Worm (Caenorhabditis elegans) whole organism, dauer: ENCODE measurements around the gene T27A8.2.
A peak's percentile ranks its signal among the peaks of the same experiment; 100 is the strongest.
"Not testable (repeated sequence)": the region's sequence is repeated elsewhere in the genome, so short reads cannot be mapped to it uniquely, and the experiment has no call there.

Experiments used
- unc-62 ChIP-seq: sonication (generic microtip); optimal IDR thresholded peaks from 2 replicates; lab custom pipeline; 2017; ENCODE audit warnings: missing biosample characterization, missing genetic modification reagents, missing genetic modification characterization

The T27A8.2 gene

ce11 chrX:16058845-16059244 is at the start of gene T27A8.2:
TSS of gene T27A8.2 (minus strand) at chrX:16058945.
- TF ChIP-seq unc-62 (GFP tag; lab: Kevin White, UChicago): no peak

DNA sequence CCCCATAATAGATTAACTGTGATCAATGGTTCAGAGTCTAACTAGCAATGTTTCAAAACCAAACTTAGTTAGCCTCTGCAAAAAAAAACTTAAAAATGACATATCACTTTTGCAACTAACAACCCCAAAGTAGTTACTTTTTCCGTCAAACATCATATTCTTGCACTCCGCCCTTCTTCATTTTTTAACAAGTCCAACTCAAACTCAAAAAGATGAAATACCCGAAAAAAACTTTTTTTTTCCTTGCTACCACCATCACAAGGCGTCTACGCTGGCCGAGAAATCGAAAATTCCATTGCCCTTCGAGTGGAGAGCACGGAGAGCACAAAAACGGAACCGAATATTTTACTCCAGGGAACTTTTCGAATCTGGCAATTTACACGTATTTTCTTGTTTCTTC is 47.1 kb upstream of the T27A8.2 start:
- TF ChIP-seq unc-62 (GFP tag; lab: Kevin White, UChicago): no peak

- no peak for TF ChIP-seq unc-62 (GFP tag; lab: Kevin White, UChicago)
These were observed 44.7 kb upstream of the T27A8.2 start, which contains the start of gene ZK1073.2 for ce11 chrX:16103396-16103795. TSS of gene ZK1073.2 (plus strand) at chrX:16103696.

- TF ChIP-seq unc-62 (GFP tag; lab: Kevin White, UChicago): no peak
These were observed 40.5 kb upstream of the T27A8.2 start for ce11 chrX:16099251-16099650.

DNA sequence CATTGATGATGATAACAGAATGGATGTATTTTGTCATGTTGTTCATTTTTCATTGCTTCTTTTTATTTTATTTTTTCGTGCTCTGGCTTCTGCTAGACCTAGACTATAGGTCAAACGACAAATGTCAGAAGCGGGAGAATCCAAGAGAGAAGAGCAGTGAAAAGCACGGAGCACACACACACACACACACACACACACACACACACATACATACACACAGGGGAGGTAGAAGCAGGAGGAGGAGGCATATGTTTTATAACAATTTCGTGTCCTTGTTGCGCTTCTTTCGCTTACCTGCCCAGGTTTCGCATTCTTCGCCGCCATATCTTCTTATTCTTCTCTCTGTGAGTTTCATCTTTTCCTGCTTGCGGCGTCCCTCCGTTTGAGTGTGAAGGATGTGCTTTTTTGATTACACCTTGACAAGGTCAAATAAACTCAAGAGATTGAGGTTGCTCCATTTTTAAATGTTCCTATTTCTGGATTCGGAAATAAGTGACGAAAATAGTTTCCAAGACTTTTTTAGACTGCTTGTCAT is 39.4 kb upstream of the T27A8.2 start:
- no peak for TF ChIP-seq unc-62 (GFP tag; lab: Kevin White, UChicago)

- no peak for TF ChIP-seq unc-62 (GFP tag; lab: Kevin White, UChicago)
These were observed 35.6 kb upstream of the T27A8.2 start, which contains the start of gene C30F2.5 for ce11 chrX:16094370-16094769. TSS of gene C30F2.5 (plus strand) at chrX:16094670.

DNA sequence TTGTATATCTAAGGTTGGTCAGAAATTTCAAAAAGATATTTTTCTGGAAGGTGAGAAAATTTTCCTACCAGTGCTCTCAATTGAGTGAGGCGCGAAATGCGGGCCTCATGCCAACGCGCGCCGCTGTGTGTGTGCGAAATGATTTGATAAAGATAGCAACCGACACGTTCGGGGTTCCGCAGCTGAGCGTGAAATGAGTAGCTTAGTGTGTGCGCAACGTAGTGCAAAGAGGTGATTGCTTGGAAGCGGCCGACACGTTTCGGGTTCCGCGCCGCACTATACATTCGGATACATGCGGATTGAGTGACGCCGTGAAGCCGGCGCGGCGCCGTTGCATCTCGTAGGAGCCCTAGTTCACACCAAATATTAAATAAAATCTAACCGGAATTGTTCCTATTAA is 32.4 kb upstream of the T27A8.2 start:
- no peak for TF ChIP-seq unc-62 (GFP tag; lab: Kevin White, UChicago)

DNA sequence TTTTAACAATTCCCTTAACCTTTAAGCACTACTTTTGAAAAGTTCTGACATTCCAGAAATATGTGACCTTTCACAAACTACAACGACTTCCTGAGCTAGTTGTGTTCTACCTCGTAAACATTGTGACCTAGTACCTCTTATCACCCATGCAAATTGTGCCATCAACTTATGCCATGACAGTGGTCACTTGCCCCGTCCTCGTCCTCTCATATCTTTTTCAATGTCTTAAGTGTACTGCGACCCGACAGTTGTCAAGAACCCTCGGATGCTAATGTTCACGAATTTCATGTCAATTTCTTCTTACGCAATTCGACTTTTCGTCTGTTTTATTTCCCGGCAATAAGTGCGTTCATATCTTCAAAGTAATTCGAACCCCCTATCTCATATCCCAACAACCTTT is 29.1 kb upstream of the T27A8.2 start:
- TF ChIP-seq unc-62 (GFP tag; lab: Kevin White, UChicago): no peak

DNA sequence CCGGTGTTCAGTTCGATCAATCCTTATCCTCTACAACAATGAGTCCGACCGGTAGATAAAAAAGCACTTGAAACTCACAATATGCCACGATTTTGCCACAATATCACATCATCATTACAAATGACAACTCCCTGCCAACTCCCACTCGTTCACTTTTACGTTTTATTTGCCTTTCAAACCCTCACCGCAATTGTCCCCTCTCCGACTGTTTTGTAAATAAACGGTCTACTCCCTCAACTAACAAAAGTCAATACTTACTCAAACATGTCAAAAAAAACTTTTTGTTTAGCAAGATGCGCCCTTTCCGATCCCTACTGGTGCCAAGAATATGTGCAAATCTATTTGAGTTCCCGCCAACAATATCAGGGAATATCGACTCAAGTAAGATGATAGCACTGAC is 26.3 kb upstream of the T27A8.2 start, which contains the start of gene C30F2.2:
Gene C30F2.2, minus strand, starts transcription at position 122 of the 400 bp plus-strand sequence.
- no peak for TF ChIP-seq unc-62 (GFP tag; lab: Kevin White, UChicago)

DNA sequence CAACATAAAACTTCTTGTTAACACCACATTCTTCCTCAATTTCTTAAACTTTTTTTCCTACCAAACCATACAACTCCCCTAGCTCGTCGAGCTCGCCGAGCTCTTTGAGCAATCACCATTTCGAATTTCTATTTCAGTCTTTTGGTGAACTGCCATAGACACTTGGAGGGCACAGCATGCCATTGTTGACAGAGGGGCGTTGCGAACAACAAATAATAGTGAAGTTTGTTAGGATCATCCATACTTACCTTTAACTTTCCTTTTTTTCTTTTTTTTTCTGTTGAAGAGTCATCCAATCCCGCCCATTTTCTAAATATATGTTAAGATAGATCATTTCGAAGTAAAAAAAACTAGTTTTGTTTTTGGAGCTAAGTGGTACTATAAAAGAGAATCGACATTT is 23.3 kb upstream of the T27A8.2 start, which contains the start of gene idpp-14:
Gene idpp-14, plus strand, starts transcription at position 324 of the 400 bp plus-strand sequence.
- no peak for TF ChIP-seq unc-62 (GFP tag; lab: Kevin White, UChicago)

- TF ChIP-seq unc-62 (GFP tag; lab: Kevin White, UChicago): no peak
These were observed 19.9 kb upstream of the T27A8.2 start for ce11 chrX:16078695-16079094.

- TF ChIP-seq unc-62 (GFP tag; lab: Kevin White, UChicago): no peak
These were observed 17.7 kb upstream of the T27A8.2 start, which contains the start of gene C30F2.4 for ce11 chrX:16076470-16076869. TSS of gene C30F2.4 (minus strand) at chrX:16076570.

- TF ChIP-seq unc-62 (GFP tag; lab: Kevin White, UChicago): no peak
These were observed 13.8 kb upstream of the T27A8.2 start, which contains the start of gene col-187 for ce11 chrX:16072595-16072994. TSS of gene col-187 (plus strand) at chrX:16072895.

ce11 chrX:16067984-16068383 is 9.2 kb upstream of the T27A8.2 start:
- no peak for TF ChIP-seq unc-62 (GFP tag; lab: Kevin White, UChicago)

ce11 chrX:16062385-16062784 is 3.6 kb upstream of the T27A8.2 start, which contains the start of gene T27A8.3:
TSS of gene T27A8.3 (plus strand) at chrX:16062685.
- TF ChIP-seq unc-62 (GFP tag; lab: Kevin White, UChicago): not testable (repeated sequence)

DNA sequence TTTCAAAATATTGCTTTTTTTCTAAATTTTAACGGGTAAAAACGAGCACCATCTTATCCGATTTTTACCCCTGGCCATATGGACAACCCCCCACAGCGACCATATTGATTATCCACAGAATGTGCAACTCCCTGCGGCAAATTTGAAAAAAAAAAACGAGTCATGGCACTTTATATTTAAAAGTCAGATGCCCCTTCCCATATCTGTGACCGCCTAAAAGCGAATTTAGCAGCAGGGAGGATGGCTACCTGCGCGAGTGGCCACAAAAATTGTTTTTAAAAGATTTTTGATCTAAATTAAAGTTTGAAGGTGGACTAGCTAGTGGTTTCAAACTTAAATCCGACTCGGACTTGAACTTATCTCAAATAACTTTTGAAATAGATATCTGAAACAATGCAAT is 2.3 kb downstream of the T27A8.2 start:
- peak; percentile 45 for TF ChIP-seq unc-62 (GFP tag; lab: Kevin White, UChicago)

DNA sequence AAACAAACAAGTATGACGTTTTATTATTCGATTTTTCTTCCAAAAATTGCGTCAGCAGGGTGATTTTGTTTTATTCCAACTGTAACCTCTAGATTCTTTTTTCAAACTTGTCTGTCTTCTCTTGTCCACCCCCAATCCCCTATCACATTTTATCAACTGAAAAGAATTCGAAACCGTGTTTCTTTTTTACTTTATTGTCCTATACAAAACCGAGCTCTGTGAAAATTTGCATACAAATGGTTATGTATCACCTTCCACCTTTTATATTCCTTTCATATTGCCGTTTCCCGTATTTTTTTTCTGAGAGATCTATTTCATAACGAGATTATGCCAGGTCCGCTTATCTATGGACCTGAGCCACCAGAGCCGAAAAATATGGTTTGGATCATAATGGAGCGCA is 3.5 kb downstream of the T27A8.2 start, which contains the start of gene T27A8.7:
Gene T27A8.7, plus strand, starts transcription at position 301 of the 400 bp plus-strand sequence.
- TF ChIP-seq unc-62 (GFP tag; lab: Kevin White, UChicago): no peak
